Worm (Caenorhabditis elegans) whole organism, L2 larva: ENCODE results near the gene C06E4.2.

Source experiments
- C34F6.9 ChIP-seq: fragments of 150-350 bp; optimal IDR thresholded peaks from 2 replicates; lab custom pipeline; 2014; ENCODE audit warnings: missing biosample characterization, missing genetic modification characterization
- F13H6.1 ChIP-seq: sonication (generic microtip); optimal IDR thresholded peaks from 2 replicates; lab custom pipeline; 2016; ENCODE audit warnings: missing genetic modification characterization, missing compliant biosample characterization
- Y55F3AM.14 ChIP-seq: fragments of 200-800 bp; sonication (Bioruptor generic); optimal IDR thresholded peaks from 2 replicates; lab custom pipeline; 2018; ENCODE audit warnings: mild to moderate bottlenecking, missing genetic modification characterization, missing compliant biosample characterization
- ZK546.5 ChIP-seq: sonication (generic microtip); optimal IDR thresholded peaks from 2 replicates; lab custom pipeline; 2017; ENCODE audit warnings: missing biosample characterization, missing genetic modification characterization
- alr-1 ChIP-seq: fragments of 150-350 bp; optimal IDR thresholded peaks from 2 replicates; lab custom pipeline; 2014; ENCODE audit warnings: missing biosample characterization, missing genetic modification characterization
- ama-1 ChIP-seq: fragments of 150-350 bp; optimal IDR thresholded peaks from 2 replicates; lab custom pipeline; 2018; ENCODE audit warnings: inconsistent platforms
- crh-2 ChIP-seq: sonication (generic microtip); optimal IDR thresholded peaks from 2 replicates; lab custom pipeline; 2017; ENCODE audit warnings: missing biosample characterization, missing genetic modification characterization
- dmd-4 ChIP-seq: sonication (generic microtip); optimal IDR thresholded peaks from 2 replicates; lab custom pipeline; 2017; ENCODE audit warnings: missing biosample characterization, missing genetic modification characterization
- egl-27 ChIP-seq: sonication (generic microtip); optimal IDR thresholded peaks from 3 replicates; lab custom pipeline; 2017; ENCODE audit warnings: missing biosample characterization, missing genetic modification reagents, missing genetic modification characterization
- elt-3 ChIP-seq: sonication (generic microtip); optimal IDR thresholded peaks from 2 replicates; lab custom pipeline; 2017; ENCODE audit warnings: missing biosample characterization, missing genetic modification characterization
- fos-1 ChIP-seq: fragments of 150-350 bp; optimal IDR thresholded peaks from 2 replicates; lab custom pipeline; 2014; ENCODE audit warnings: missing biosample characterization, missing genetic modification characterization
- gmeb-1 ChIP-seq: fragments of 150-350 bp; optimal IDR thresholded peaks from 2 replicates; lab custom pipeline; 2014; ENCODE audit warnings: missing biosample characterization, missing genetic modification characterization
- lin-39 ChIP-seq: fragments of 150-350 bp; optimal IDR thresholded peaks from 2 replicates; lab custom pipeline; 2014; ENCODE audit warnings: missing biosample characterization, missing genetic modification reagents, missing genetic modification characterization
- lsy-2 ChIP-seq, 2 experiments: fragments of 150-350 bp in 1 of 2; sonication (generic microtip) in 1 of 2; optimal IDR thresholded peaks; 2 replicates each; lab custom pipeline; 2014 to 2017; ENCODE audit warnings: missing biosample characterization in 2 of 2, missing genetic modification characterization in 2 of 2
- mab-5 ChIP-seq: fragments of 150-350 bp; optimal IDR thresholded peaks from 2 replicates; lab custom pipeline; 2014; ENCODE audit warnings: missing biosample characterization, missing genetic modification characterization
- mbf-1 ChIP-seq: sonication (generic microtip); optimal IDR thresholded peaks from 2 replicates; lab custom pipeline; 2017; ENCODE audit warnings: missing biosample characterization, missing genetic modification characterization
- mdl-1 ChIP-seq, 2 experiments: fragments of 150-350 bp in 1 of 2; sonication (generic microtip) in 1 of 2; optimal IDR thresholded peaks; 2 replicates each; lab custom pipeline; 2017; ENCODE audit warnings: missing biosample characterization in 2 of 2, missing genetic modification characterization in 2 of 2
- nhr-11 ChIP-seq: fragments of 150-350 bp; optimal IDR thresholded peaks from 2 replicates; lab custom pipeline; 2014; ENCODE audit warnings: missing biosample characterization, missing genetic modification characterization
- nhr-129 ChIP-seq: fragments of 150-350 bp; optimal IDR thresholded peaks from 2 replicates; lab custom pipeline; 2014; ENCODE audit warnings: missing biosample characterization, missing genetic modification characterization
- nhr-21 ChIP-seq: fragments of 150-350 bp; optimal IDR thresholded peaks from 2 replicates; lab custom pipeline; 2014; ENCODE audit warnings: missing biosample characterization, missing genetic modification characterization
- nhr-23 ChIP-seq: fragments of 150-350 bp; optimal IDR thresholded peaks from 2 replicates; lab custom pipeline; 2014; ENCODE audit warnings: missing biosample characterization, missing genetic modification reagents, missing genetic modification characterization
- nhr-237 ChIP-seq: fragments of 150-350 bp; optimal IDR thresholded peaks from 2 replicates; lab custom pipeline; 2014; ENCODE audit warnings: missing biosample characterization, missing genetic modification characterization
- nhr-25 ChIP-seq: fragments of 150-350 bp; sonication (generic microtip); optimal IDR thresholded peaks from 3 replicates; lab custom pipeline; 2014; ENCODE audit warnings: missing biosample characterization, missing genetic modification characterization
- nhr-6 ChIP-seq: fragments of 150-350 bp; optimal IDR thresholded peaks from 2 replicates; lab custom pipeline; 2014; ENCODE audit warnings: missing biosample characterization, missing genetic modification characterization
- nhr-77 ChIP-seq: fragments of 150-350 bp; optimal IDR thresholded peaks from 2 replicates; lab custom pipeline; 2014; ENCODE audit warnings: missing biosample characterization, missing genetic modification characterization
- sem-4 ChIP-seq: fragments of 150-350 bp; optimal IDR thresholded peaks from 2 replicates; lab custom pipeline; 2014; ENCODE audit warnings: missing biosample characterization, missing genetic modification reagents, missing genetic modification characterization
- sma-3 ChIP-seq: sonication (generic microtip); optimal IDR thresholded peaks from 2 replicates; lab custom pipeline; 2016; ENCODE audit warnings: missing genetic modification reagents, missing genetic modification characterization, missing compliant biosample characterization
- snpc-4 ChIP-seq: fragments of 150-350 bp; optimal IDR thresholded peaks from 2 replicates; lab custom pipeline; 2014; ENCODE audit warnings: missing biosample characterization, missing genetic modification characterization
- unc-55 ChIP-seq: fragments of 150-350 bp; sonication (generic microtip); optimal IDR thresholded peaks from 3 replicates; lab custom pipeline; 2014; ENCODE audit warnings: missing biosample characterization, missing genetic modification reagents, missing genetic modification characterization
- unc-62 ChIP-seq: fragments of 150-350 bp; optimal IDR thresholded peaks from 2 replicates; lab custom pipeline; 2014; ENCODE audit warnings: missing biosample characterization, missing genetic modification reagents, missing genetic modification characterization
- zag-1 ChIP-seq: fragments of 150-350 bp; optimal IDR thresholded peaks from 2 replicates; lab custom pipeline; 2014; ENCODE audit warnings: missing biosample characterization, missing genetic modification characterization
- ztf-1 ChIP-seq: fragments of 200-800 bp; sonication (Bioruptor generic); conservative IDR thresholded peaks from 2 replicates; pipeline ENCODE4 v1.3.6; 2022; ENCODE audit warnings: missing genetic modification characterization, missing compliant biosample characterization
- ztf-4 ChIP-seq: fragments of 150-350 bp; optimal IDR thresholded peaks from 2 replicates; lab custom pipeline; 2014; ENCODE audit warnings: missing biosample characterization, missing genetic modification characterization

Gene C06E4.2

DNA sequence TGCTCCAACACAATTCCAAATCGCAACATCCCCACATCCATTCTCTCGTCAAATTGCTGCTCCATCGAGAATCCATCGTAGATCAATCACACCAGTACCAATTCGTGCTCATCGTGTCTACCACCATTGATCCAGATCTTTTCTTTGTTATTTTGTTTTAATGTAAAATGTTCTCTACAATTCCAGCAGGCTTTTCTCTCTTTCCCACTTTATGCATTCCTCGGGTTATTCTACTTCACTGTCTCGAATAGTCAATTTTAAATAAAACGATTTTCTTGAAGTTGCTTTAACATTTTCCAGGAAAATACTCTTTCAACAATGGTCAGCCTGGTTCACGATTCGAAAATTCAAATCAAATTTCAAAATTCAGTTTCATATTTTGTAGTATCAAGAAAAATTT is 6.2 kb downstream of the C06E4.2 start, which contains the start of gene C06E4.1:
Gene C06E4.1, plus strand, starts transcription at position 301 of the 400 bp plus-strand sequence.
- no peak for TF ChIP-seq lsy-2 (tag; optimal IDR thresholded peaks at IDR 0.05; lab: Kevin White, UChicago)
- TF ChIP-seq mdl-1 (tag; optimal IDR thresholded peaks at IDR 0.05; lab: Kevin White, UChicago) = no peak
- no peak for TF ChIP-seq sma-3 (GFP tag; lab: Kevin White, UChicago)
- TF ChIP-seq nhr-25 (tag; lab: Kevin White, UChicago) = no peak
- TF ChIP-seq nhr-77 (tag; lab: Kevin White, UChicago) = no peak
- TF ChIP-seq elt-3 (tag; lab: Kevin White, UChicago) = no peak
- TF ChIP-seq nhr-6 (tag; lab: Kevin White, UChicago) = no peak
- TF ChIP-seq mbf-1 (tag; lab: Kevin White, UChicago) = no peak
- TF ChIP-seq ama-1 (lab: Kevin White, UChicago) = no peak

DNA sequence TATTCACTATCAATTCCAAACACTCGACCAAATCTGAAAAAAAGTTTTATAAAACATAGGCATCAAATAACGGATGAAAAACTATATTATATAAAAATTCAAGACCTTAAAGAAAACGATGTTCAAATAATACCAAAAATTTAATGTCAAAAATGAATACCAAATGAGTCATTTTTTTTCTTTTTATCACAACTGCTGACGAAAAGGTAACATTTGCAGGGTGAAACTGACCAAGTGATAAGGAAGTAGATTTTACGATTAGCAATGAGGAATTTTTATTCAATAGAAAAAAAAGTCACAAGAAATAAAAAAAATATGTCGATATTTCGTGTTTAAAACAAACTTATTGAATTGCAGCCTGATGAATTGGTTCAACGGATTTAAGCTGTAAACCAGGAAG is 9.1 kb downstream of the C06E4.2 start, which contains the start of gene C06E4.8:
Gene C06E4.8, minus strand, starts transcription at position 37 of the 400 bp plus-strand sequence.
- TF ChIP-seq fos-1 = peak; percentile 66
- TF ChIP-seq F13H6.1 (tag; lab: Kevin White, UChicago) = no peak
- TF ChIP-seq nhr-129 (tag; lab: Kevin White, UChicago) = no peak
- TF ChIP-seq, all 48 proteins: peak for 1

DNA sequence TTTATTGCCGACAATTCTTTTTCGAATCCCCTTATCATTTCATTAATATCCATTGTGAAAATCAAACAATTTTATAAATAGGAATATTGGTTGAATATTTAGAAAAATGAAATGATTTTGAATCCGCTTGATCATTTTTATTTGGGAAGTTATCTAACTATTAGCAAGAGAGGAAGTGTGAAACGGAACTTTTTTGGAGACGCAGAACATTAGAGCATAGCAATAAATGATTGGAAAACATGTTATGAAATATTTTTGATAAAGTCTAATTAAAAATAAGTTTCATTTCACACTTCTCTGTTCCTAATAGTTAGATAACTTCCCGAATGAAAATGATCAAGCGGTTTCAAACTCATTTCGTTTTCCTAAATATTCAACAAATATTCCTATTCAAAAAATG is 10.7 kb downstream of the C06E4.2 start, which contains the start of gene F42C5.3:
Gene F42C5.3, minus strand, starts transcription at position 101 of the 400 bp plus-strand sequence.
- TF ChIP-seq fos-1 (no peak), nhr-77 (tag; lab: Kevin White, UChicago) (no peak), sem-4 (tag; lab: Kevin White, UChicago) (no peak), crh-2 (tag; lab: Kevin White, UChicago) (no peak), nhr-11 (no peak), nhr-237 (no peak), F13H6.1 (tag; lab: Kevin White, UChicago) (no peak), nhr-23 (tag; lab: Kevin White, UChicago) (no peak), alr-1 (tag; lab: Kevin White, UChicago) (no peak), dmd-4 (tag; lab: Kevin White, UChicago) (no peak), snpc-4 (tag; lab: Kevin White, UChicago) (no peak), ztf-1 (GFP tag; lab: Robert Waterston, UW) (no peak), elt-3 (tag; lab: Kevin White, UChicago) (no peak)

DNA sequence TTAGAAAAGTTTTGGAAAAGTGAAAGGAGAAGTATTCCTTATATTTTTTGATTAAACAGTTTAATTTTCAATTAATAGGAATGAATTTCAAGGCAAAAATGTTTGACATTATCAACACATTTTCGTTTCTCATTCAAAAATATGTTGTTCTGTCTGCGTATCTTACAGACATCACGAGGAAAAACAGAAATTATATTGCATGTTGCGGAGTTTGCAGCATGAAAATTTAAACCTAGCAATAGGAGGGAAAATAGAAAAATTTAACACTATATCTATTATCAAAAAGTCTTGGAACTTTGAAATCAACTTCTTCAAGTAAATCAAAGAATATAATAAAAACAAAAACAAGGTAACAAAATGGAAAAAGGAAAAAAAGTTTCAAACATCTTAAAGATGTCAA is 14.3 kb downstream of the C06E4.2 start:
- TF ChIP-seq alr-1 (tag; lab: Kevin White, UChicago) (no peak), gmeb-1 (peak; percentile 8), crh-2 (tag; lab: Kevin White, UChicago) (peak; percentile 10), nhr-6 (tag; lab: Kevin White, UChicago) (no peak), unc-55 (peak; percentile 19), mab-5 (tag; lab: Kevin White, UChicago) (no peak), nhr-129 (tag; lab: Kevin White, UChicago) (peak; percentile 14), fos-1 (peak; percentile 19), C34F6.9 (peak; percentile 0)

DNA sequence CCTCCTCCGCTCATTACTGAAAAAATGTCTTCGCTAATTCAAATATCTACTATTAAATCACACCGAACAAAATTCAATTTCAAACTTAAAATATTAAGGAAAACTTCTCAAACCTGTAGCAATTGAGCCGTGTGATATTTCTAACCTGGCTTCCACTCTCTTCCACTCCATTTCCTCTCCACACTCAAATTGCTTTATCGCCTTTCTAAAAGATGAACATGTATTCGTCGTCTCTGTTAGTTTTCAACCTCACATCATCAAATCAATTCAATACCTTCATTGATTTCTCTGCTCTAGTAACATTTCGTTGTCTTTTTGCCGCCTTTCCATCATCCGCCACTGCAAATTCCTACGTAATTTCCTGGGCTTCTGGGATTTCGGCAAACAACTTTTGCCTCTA is 15.2 kb downstream of the C06E4.2 start, which contains the start of gene F42C5.4:
Gene F42C5.4, minus strand, starts transcription at position 171 of the 400 bp plus-strand sequence.
- TF ChIP-seq nhr-25 (tag; lab: Kevin White, UChicago) = no peak
- TF ChIP-seq unc-62 (GFP tag; lab: Kevin White, UChicago) = no peak
- TF ChIP-seq nhr-6 (tag; lab: Kevin White, UChicago) = no peak
- TF ChIP-seq egl-27 (tag; lab: Kevin White, UChicago) = no peak
- no peak for TF ChIP-seq ama-1 (lab: Kevin White, UChicago)
- TF ChIP-seq ZK546.5 = no peak
- no peak for TF ChIP-seq lin-39 (tag; lab: Kevin White, UChicago)

DNA sequence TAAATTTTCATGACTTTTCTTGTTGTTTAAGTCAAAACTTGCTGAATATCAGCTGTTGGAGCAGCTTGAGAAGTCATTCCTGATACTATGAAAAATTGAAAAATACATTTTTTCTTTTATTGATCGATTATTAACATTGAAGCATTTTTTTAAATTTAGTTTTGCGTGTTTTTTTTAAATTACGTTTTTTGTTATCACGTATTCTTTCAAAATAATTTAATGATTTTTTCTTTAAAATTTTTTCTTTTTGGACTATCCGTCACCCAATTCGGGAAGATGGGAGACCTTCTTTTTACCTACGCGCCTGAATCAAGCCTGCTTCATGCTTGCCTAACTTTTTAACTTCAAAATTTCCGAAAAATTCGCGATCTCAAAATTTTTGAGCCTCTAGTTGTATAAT is 17.4 kb downstream of the C06E4.2 start, which contains the start of gene F42C5.5:
Gene F42C5.5, minus strand, starts transcription at position 101 of the 400 bp plus-strand sequence.
- TF ChIP-seq nhr-77 (tag; lab: Kevin White, UChicago) = no peak
- TF ChIP-seq zag-1 (tag; lab: Kevin White, UChicago) = no peak
- no peak for TF ChIP-seq ztf-4
- TF ChIP-seq sem-4 (tag; lab: Kevin White, UChicago) = no peak
- TF ChIP-seq unc-62 (GFP tag; lab: Kevin White, UChicago) = no peak
- no peak for TF ChIP-seq ZK546.5
- no peak for TF ChIP-seq mdl-1 (tag; optimal IDR thresholded peaks at IDR 0.05; lab: Kevin White, UChicago)
- no peak for TF ChIP-seq nhr-21 (tag; lab: Kevin White, UChicago)
- no peak for TF ChIP-seq gmeb-1
- no peak for TF ChIP-seq Y55F3AM.14
- no peak for TF ChIP-seq crh-2 (tag; lab: Kevin White, UChicago)
- no peak for TF ChIP-seq alr-1 (tag; lab: Kevin White, UChicago)
